Worm (Caenorhabditis elegans) whole organism, L3 larva: ENCODE data around the gene vha-13.
A peak's percentile ranks its signal among the peaks of the same experiment; 100 is the strongest.

Experiments used
- ama-1 ChIP-seq: fragments of 150-350 bp; optimal IDR thresholded peaks from 2 replicates; lab custom pipeline; 2018
- elt-2 ChIP-seq: sonication (generic microtip); optimal IDR thresholded peaks from 2 replicates; lab custom pipeline; 2016; ENCODE audit warnings: missing genetic modification reagents, mild to moderate bottlenecking, missing genetic modification characterization, missing compliant biosample characterization
- mdl-1 ChIP-seq: fragments of 150-350 bp; optimal IDR thresholded peaks from 2 replicates; lab custom pipeline; 2014; ENCODE audit warnings: missing biosample characterization, missing genetic modification characterization
- nhr-11 ChIP-seq: fragments of 150-350 bp; optimal IDR thresholded peaks from 2 replicates; lab custom pipeline; 2014; ENCODE audit warnings: missing biosample characterization, missing genetic modification characterization
- pha-4 ChIP-seq: fragments of 150-350 bp; optimal IDR thresholded peaks from 2 replicates; lab custom pipeline; 2014; ENCODE audit warnings: missing biosample characterization, missing genetic modification reagents, missing genetic modification characterization
- skn-1 ChIP-seq: fragments of 150-350 bp; optimal IDR thresholded peaks from 2 replicates; lab custom pipeline; 2014; ENCODE audit warnings: missing biosample characterization, missing genetic modification characterization

ce11 chrV:14354258-14354877 is 2.9 kb downstream of the vha-13 start, which contains the start of gene Y49A3A.3:
- TF ChIP-seq skn-1 (tag; lab: Kevin White, UChicago), result no peak
- peak; percentile 48 for TF ChIP-seq elt-2
- peak; percentile 66 for TF ChIP-seq ama-1 (lab: Kevin White, UChicago)
- no peak for TF ChIP-seq pha-4 (tag; lab: Kevin White, UChicago)
- TF ChIP-seq nhr-11 (tag; lab: Kevin White, UChicago), result no peak
- TF ChIP-seq mdl-1 (tag; lab: Kevin White, UChicago), result no peak
